In genomic region chrX:5973389-5974025, dm6 we compare ENCODE assay signal across 4 fruit fly cellular contexts.
A peak's percentile ranks its signal among the peaks of the same experiment; 100 is the strongest.
TF ChIP-seq lines count a peak whose summit lies in the region.

No protein-coding gene starts in this region.

- no peak for TF ChIP-seq CTCF in whole organism, embryonic (GFP tag; optimal IDR thresholded peaks at IDR 0.05; lab: Kevin White, UChicago)

TF ChIP-seq in whole organism, embryonic, 481 proteins besides CTCF, POLR2A, EP300 and RAD21 (continues in another document):
- no peak for TF ChIP-seq Bteb2 (GFP tag; optimal IDR thresholded peaks at IDR 0.05; lab: Kevin White, UChicago)
- TF ChIP-seq CG10366 (GFP tag; IDR thresholded peaks at IDR 0.05; lab: Robert Waterston, UW) = 0 out of 2 replicates have a peak, but pooled peaks have one; percentile 37
- TF ChIP-seq CoRest (tag; optimal IDR thresholded peaks at IDR 0.05; lab: Kevin White, UChicago) = peak; percentile 3
- TF ChIP-seq wek (GFP tag; optimal IDR thresholded peaks at IDR 0.05; lab: Kevin White, UChicago) = no peak
- no peak for TF ChIP-seq CG17912 (GFP tag; optimal IDR thresholded peaks at IDR 0.05; lab: Kevin White, UChicago)
- no peak for TF ChIP-seq CG1792 (GFP tag; optimal IDR thresholded peaks at IDR 0.05; lab: Kevin White, UChicago)
- TF ChIP-seq Pdp1 (GFP tag; optimal IDR thresholded peaks at IDR 0.05; lab: Kevin White, UChicago) = no peak
- TF ChIP-seq Atf3 (GFP tag; optimal IDR thresholded peaks at IDR 0.05; lab: Kevin White, UChicago) = no peak
- TF ChIP-seq dmrt11E (tag; optimal IDR thresholded peaks at IDR 0.05; lab: Kevin White, UChicago) = peak; percentile 50
- TF ChIP-seq Gsc (GFP tag; IDR thresholded peaks at IDR 0.05; lab: Robert Waterston, UW) = 0 out of 2 replicates have a peak, but pooled peaks have one; percentile 8
- no peak for TF ChIP-seq Hr78 (GFP tag; optimal IDR thresholded peaks at IDR 0.05; lab: Kevin White, UChicago)
- TF ChIP-seq gsb-n (tag; optimal IDR thresholded peaks at IDR 0.05; lab: Kevin White, UChicago) = peak; percentile 4
- TF ChIP-seq H2.0 (GFP tag; IDR thresholded peaks at IDR 0.05; lab: Robert Waterston, UW) = peak; percentile 41
- peak; percentile 47 for TF ChIP-seq Oli (tag; optimal IDR thresholded peaks at IDR 0.05; lab: Kevin White, UChicago)
- TF ChIP-seq gce (GFP tag; IDR thresholded peaks at IDR 0.05; lab: Robert Waterston, UW) = 0 out of 3 replicates have a peak, but pooled peaks have one; percentile 11
- TF ChIP-seq nau (GFP tag; optimal IDR thresholded peaks at IDR 0.05; lab: Kevin White, UChicago) = no peak
- peak; percentile 39 for TF ChIP-seq unpg (GFP tag; optimal IDR thresholded peaks at IDR 0.05; lab: Kevin White, UChicago)
- TF ChIP-seq sqz (GFP tag; optimal IDR thresholded peaks at IDR 0.05; lab: Kevin White, UChicago) = peak; percentile 5
- TF ChIP-seq CG6254 (GFP tag; optimal IDR thresholded peaks at IDR 0.05; lab: Kevin White, UChicago) = no peak
- peak; percentile 1 for TF ChIP-seq CG17385 (GFP tag; optimal IDR thresholded peaks at IDR 0.05; lab: Kevin White, UChicago)
- TF ChIP-seq E2f1 (GFP tag; IDR thresholded peaks at IDR 0.05; lab: Robert Waterston, UW) = peak; percentile 21; the same call in 1 of the 2 replicates
- no peak for TF ChIP-seq Usf (GFP tag; optimal IDR thresholded peaks at IDR 0.05; lab: Kevin White, UChicago)

TF ChIP-seq in whole organism, prepupa, 60 proteins besides CTCF, POLR2A, EP300 and RAD21 (continues in another document):
- TF ChIP-seq vri (GFP tag; optimal IDR thresholded peaks at IDR 0.05; lab: Kevin White, UChicago) (peak; percentile 35), lz (GFP tag; optimal IDR thresholded peaks at IDR 0.05; lab: Kevin White, UChicago) (peak; percentile 55), net (GFP tag; optimal IDR thresholded peaks at IDR 0.05; lab: Kevin White, UChicago) (peak; percentile 65), CG11762 (GFP tag; optimal IDR thresholded peaks at IDR 0.05; lab: Kevin White, UChicago; ENCODE audit: insufficient read depth) (peak; percentile 58), svp (GFP tag; lab: Kevin White, UChicago) (peak; percentile 79), Hr4 (GFP tag; optimal IDR thresholded peaks at IDR 0.05; lab: Kevin White, UChicago) (peak; percentile 9), salr (GFP tag; optimal IDR thresholded peaks at IDR 0.05; lab: Kevin White, UChicago) (peak; percentile 61 to 63), CG4318 (GFP tag; optimal IDR thresholded peaks at IDR 0.05; lab: Kevin White, UChicago) (peak; percentile 9), Ets21C (GFP tag; optimal IDR thresholded peaks at IDR 0.05; lab: Kevin White, UChicago) (peak; percentile 67), Hr38 (GFP tag; optimal IDR thresholded peaks at IDR 0.05; lab: Kevin White, UChicago) (no peak), CG32006 (GFP tag; optimal IDR thresholded peaks at IDR 0.05; lab: Kevin White, UChicago) (peak; percentile 68), CG7368 (GFP tag; optimal IDR thresholded peaks at IDR 0.05; lab: Kevin White, UChicago) (peak; percentile 47), CG11902 (GFP tag; optimal IDR thresholded peaks at IDR 0.05; lab: Kevin White, UChicago) (peak; percentile 34), CG8319 (GFP tag; optimal IDR thresholded peaks at IDR 0.05; lab: Kevin White, UChicago) (peak; percentile 55), dsx (GFP tag; optimal IDR thresholded peaks at IDR 0.05; lab: Kevin White, UChicago; ENCODE audit: poor library complexity, severe bottlenecking) (peak; percentile 56), ss (GFP tag; optimal IDR thresholded peaks at IDR 0.05; lab: Kevin White, UChicago) (peak in 1 of 2 experiments; percentile 33), fd59A (GFP tag; optimal IDR thresholded peaks at IDR 0.05; lab: Kevin White, UChicago) (peak; percentile 66), fd85E (GFP tag; optimal IDR thresholded peaks at IDR 0.05; lab: Kevin White, UChicago) (peak; percentile 37), spab (GFP tag; optimal IDR thresholded peaks at IDR 0.05; lab: Kevin White, UChicago) (peak; percentile 57), Hr39 (GFP tag; optimal IDR thresholded peaks at IDR 0.05; lab: Kevin White, UChicago) (peak; percentile 72), Lpt (GFP tag; optimal IDR thresholded peaks at IDR 0.05; lab: Kevin White, UChicago) (peak; percentile 16), Ets96B (tag; optimal IDR thresholded peaks at IDR 0.05; lab: Kevin White, UChicago) (peak; percentile 79), dac (GFP tag; optimal IDR thresholded peaks at IDR 0.05; lab: Kevin White, UChicago) (peak; percentile 16)

TF ChIP-seq in whole organism, pupa, 21 proteins besides CTCF, POLR2A, EP300 and RAD21:
- TF ChIP-seq CG8159 (tag; optimal IDR thresholded peaks at IDR 0.05; lab: Kevin White, UChicago) (peak; percentile 79), rn (GFP tag; IDR thresholded peaks at IDR 0.05; lab: Robert Waterston, UW) (0 out of 2 replicates have a peak, but pooled peaks have one; percentile 5), CG15710 (tag; optimal IDR thresholded peaks at IDR 0.05; lab: Kevin White, UChicago) (peak; percentile 79), CG4496 (GFP tag; IDR thresholded peaks at IDR 0.05; lab: Robert Waterston, UW) (peak; percentile 58; the same call in 1 of the 3 replicates), D1 (tag; optimal IDR thresholded peaks at IDR 0.05; lab: Kevin White, UChicago) (no peak), CG10348 (GFP tag; IDR thresholded peaks at IDR 0.05; lab: Robert Waterston, UW) (no peak), Pif1A (GFP tag; optimal IDR thresholded peaks at IDR 0.05; lab: Kevin White, UChicago) (peak; percentile 28), CG9948 (tag; optimal IDR thresholded peaks at IDR 0.05; lab: Kevin White, UChicago) (peak; percentile 73), EcR (GFP tag; optimal IDR thresholded peaks at IDR 0.05; lab: Kevin White, UChicago) (no peak), CG32121 (GFP tag; IDR thresholded peaks at IDR 0.05; lab: Robert Waterston, UW) (peak; percentile 17; the same call in 1 of the 2 replicates), CG8301 (tag; optimal IDR thresholded peaks at IDR 0.05; lab: Kevin White, UChicago) (peak; percentile 57), CG17806 (tag; optimal IDR thresholded peaks at IDR 0.05; lab: Kevin White, UChicago) (peak; percentile 74), CG12605 (GFP tag; IDR thresholded peaks at IDR 0.05; lab: Robert Waterston, UW) (peak; percentile 32; the same call in 1 of the 2 replicates), Snoo (tag; optimal IDR thresholded peaks at IDR 0.05; lab: Kevin White, UChicago) (peak; percentile 19), Pif1B (GFP tag; optimal IDR thresholded peaks at IDR 0.05; lab: Kevin White, UChicago) (peak; percentile 35), fd96Ca (GFP tag; IDR thresholded peaks at IDR 0.05; lab: Robert Waterston, UW) (peak; percentile 44; the same call in 1 of the 3 replicates), gl (tag; optimal IDR thresholded peaks at IDR 0.05; lab: Kevin White, UChicago) (peak; percentile 42), CG14655 (GFP tag; optimal IDR thresholded peaks at IDR 0.05; lab: Kevin White, UChicago) (peak; percentile 59), CG34367 (tag; optimal IDR thresholded peaks at IDR 0.05; lab: Kevin White, UChicago) (peak; percentile 76), CG13204 (GFP tag; optimal IDR thresholded peaks at IDR 0.05; lab: Kevin White, UChicago) (no peak), Ets98B (GFP tag; IDR thresholded peaks at IDR 0.05; lab: Robert Waterston, UW) (no peak)

TF ChIP-seq in whole organism, wandering third instar larva, 38 proteins besides CTCF, POLR2A, EP300 and RAD21 (continues in another document):
- TF ChIP-seq Sp1 (GFP tag; optimal IDR thresholded peaks at IDR 0.05; lab: Kevin White, UChicago) (peak; percentile 64), tai (GFP tag; optimal IDR thresholded peaks at IDR 0.05; lab: Kevin White, UChicago) (no peak), Hr83 (GFP tag; optimal IDR thresholded peaks at IDR 0.05; lab: Kevin White, UChicago; ENCODE audit: poor library complexity, severe bottlenecking) (no peak), Rel (GFP tag; optimal IDR thresholded peaks at IDR 0.05; lab: Kevin White, UChicago) (no peak), Rel (tag; optimal IDR thresholded peaks at IDR 0.05; lab: Kevin White, UChicago) (peak; percentile 7), Jra (GFP tag; optimal IDR thresholded peaks at IDR 0.05; lab: Kevin White, UChicago) (no peak), dmrt93B (GFP tag; optimal IDR thresholded peaks at IDR 0.05; lab: Kevin White, UChicago) (peak; percentile 48), woc (GFP tag; optimal IDR thresholded peaks at IDR 0.05; lab: Kevin White, UChicago) (no peak), pan (optimal IDR thresholded peaks at IDR 0.05; lab: Kevin White, UChicago) (no peak), Mio (GFP tag; optimal IDR thresholded peaks at IDR 0.05; lab: Kevin White, UChicago) (no peak), CG32264 (GFP tag; optimal IDR thresholded peaks at IDR 0.05; lab: Kevin White, UChicago) (no peak), psq (GFP tag; optimal IDR thresholded peaks at IDR 0.05; lab: Kevin White, UChicago) (peak; percentile 40), GATAd (GFP tag; optimal IDR thresholded peaks at IDR 0.05; lab: Kevin White, UChicago) (no peak), foxo (GFP tag; optimal IDR thresholded peaks at IDR 0.05; lab: Kevin White, UChicago) (peak in 1 of 2 experiments; percentile 45), OdsH (GFP tag; optimal IDR thresholded peaks at IDR 0.05; lab: Kevin White, UChicago) (peak; percentile 48), HLH106 (tag; optimal IDR thresholded peaks at IDR 0.05; lab: Kevin White, UChicago) (peak; percentile 66), sv (GFP tag; optimal IDR thresholded peaks at IDR 0.05; lab: Kevin White, UChicago) (no peak), Myc (optimal IDR thresholded peaks at IDR 0.05; lab: Kevin White, UChicago) (no peak), dl (GFP tag; optimal IDR thresholded peaks at IDR 0.05; lab: Kevin White, UChicago; ENCODE audit: insufficient read depth in 1 of 2, partially characterized antibody in 2 of 2) (no peak), fru (GFP tag; optimal IDR thresholded peaks at IDR 0.05; lab: Kevin White, UChicago) (peak; percentile 26), Dif (GFP tag; optimal IDR thresholded peaks at IDR 0.05; lab: Kevin White, UChicago; ENCODE audit: partially characterized antibody) (no peak), usp (GFP tag; optimal IDR thresholded peaks at IDR 0.05; lab: Kevin White, UChicago) (no peak), h (GFP tag; optimal IDR thresholded peaks at IDR 0.05; lab: Kevin White, UChicago) (peak; percentile 72), Abd-B (GFP tag; optimal IDR thresholded peaks at IDR 0.05; lab: Kevin White, UChicago) (no peak), CG9705 (GFP tag; optimal IDR thresholded peaks at IDR 0.05; lab: Kevin White, UChicago) (peak; percentile 47), Hnf4 (GFP tag; optimal IDR thresholded peaks at IDR 0.05; lab: Kevin White, UChicago) (peak; percentile 50), ey (GFP tag; optimal IDR thresholded peaks at IDR 0.05; lab: Kevin White, UChicago) (no peak), br (GFP tag; optimal IDR thresholded peaks at IDR 0.05; lab: Kevin White, UChicago) (peak; percentile 49), jim (GFP tag; optimal IDR thresholded peaks at IDR 0.05; lab: Kevin White, UChicago) (no peak), CrebA (GFP tag; optimal IDR thresholded peaks at IDR 0.05; lab: Kevin White, UChicago; ENCODE audit: borderline replicate concordance) (no peak), N (GFP tag; optimal IDR thresholded peaks at IDR 0.05; lab: Kevin White, UChicago) (no peak), Dfd (GFP tag; optimal IDR thresholded peaks at IDR 0.05; lab: Kevin White, UChicago) (no peak)

Comparison
In these comparisons a context has a peak if more than half of its experiments do, and no peak if none do; other contexts are left out.
1. Of the 7 proteins assayed by ChIP-seq in both whole organism, embryonic and whole organism, prepupa: peak only in whole organism, embryonic: none; only in whole organism, prepupa: CG16779, Gug, Hr39 and Lpt; in both: Blimp-1 and Sox102F; in neither: 1.